Worm (Caenorhabditis elegans) whole organism, L4 larva: ENCODE data around the gene ugtp-1.

Experiments
- D1046.2 ChIP-seq: fragments of 200-800 bp; sonication (Bioruptor generic); IDR thresholded peaks from 2 replicates; pipeline ENCODE4 v1.3.6; 2022; ENCODE audit warnings: missing genetic modification characterization, missing compliant biosample characterization
- F37D6.2 ChIP-seq: sonication (generic microtip); optimal IDR thresholded peaks from 2 replicates; lab custom pipeline; 2016; ENCODE audit warnings: mild to moderate bottlenecking, missing genetic modification characterization, missing compliant biosample characterization
- F49E8.2 ChIP-seq: sonication (generic microtip); optimal IDR thresholded peaks from 2 replicates; lab custom pipeline; 2016; ENCODE audit warnings: missing compliant biosample characterization, mild to moderate bottlenecking, missing genetic modification characterization, borderline replicate concordance
- aha-1 ChIP-seq: fragments of 150-350 bp; peaks from one replicate; lab custom pipeline; 2014; ENCODE audit warnings: missing biosample characterization, missing genetic modification characterization
- aly-2 ChIP-seq: sonication (generic microtip); optimal IDR thresholded peaks from 2 replicates; lab custom pipeline; 2018; ENCODE audit warnings: missing biosample characterization, missing genetic modification characterization
- ceh-32 ChIP-seq: sonication (generic microtip); optimal IDR thresholded peaks from 2 replicates; lab custom pipeline; 2016; ENCODE audit warnings: mild to moderate bottlenecking, missing genetic modification characterization, missing compliant biosample characterization; ENCODE audit not compliant: poor library complexity
- ceh-44 ChIP-seq: fragments of 200-800 bp; sonication (Bioruptor generic); IDR thresholded peaks from 2 replicates; pipeline ENCODE4 v1.3.6; 2022; ENCODE audit warnings: missing genetic modification reagents, missing genetic modification characterization, missing compliant biosample characterization
- ceh-62 ChIP-seq: sonication (generic microtip); optimal IDR thresholded peaks from 2 replicates; lab custom pipeline; 2017; ENCODE audit warnings: missing biosample characterization, missing genetic modification characterization
- daf-16 ChIP-seq, 3 experiments: sonication (generic microtip); optimal IDR thresholded peaks; 2 replicates each; lab custom pipeline; 2016 to 2017; ENCODE audit warnings: missing genetic modification characterization in 3 of 3, missing genetic modification reagents in 3 of 3, mild to moderate bottlenecking in 2 of 3, missing compliant biosample characterization in 2 of 3, missing biosample characterization in 1 of 3, moderate library complexity in 1 of 3
- dmd-6 ChIP-seq: fragments of 200-800 bp; sonication (Bioruptor generic); IDR thresholded peaks from 2 replicates; pipeline ENCODE4 v1.3.6; 2022; ENCODE audit warnings: missing genetic modification reagents, missing genetic modification characterization, missing compliant biosample characterization
- dmd-9 ChIP-seq: fragments of 200-800 bp; sonication (Bioruptor generic); IDR thresholded peaks from 2 replicates; pipeline ENCODE4 v1.3.6; 2022; ENCODE audit warnings: missing genetic modification reagents, missing genetic modification characterization, missing compliant biosample characterization
- dpl-1 ChIP-seq: fragments of 150-350 bp; optimal IDR thresholded peaks from 2 replicates; lab custom pipeline; 2014; ENCODE audit warnings: missing biosample characterization, missing genetic modification reagents, missing genetic modification characterization
- fkh-10 ChIP-seq: fragments of 150-350 bp; optimal IDR thresholded peaks from 2 replicates; lab custom pipeline; 2014; ENCODE audit warnings: missing biosample characterization, missing genetic modification reagents, missing genetic modification characterization
- gei-8 ChIP-seq: fragments of 200-800 bp; sonication (Bioruptor generic); optimal IDR thresholded peaks from 2 replicates; lab custom pipeline; 2018; ENCODE audit warnings: mild to moderate bottlenecking, missing genetic modification characterization, missing compliant biosample characterization
- hlh-30 ChIP-seq: sonication (generic microtip); optimal IDR thresholded peaks from 2 replicates; lab custom pipeline; 2017; ENCODE audit warnings: antibody characterized with exemption, mild to moderate bottlenecking, missing genetic modification characterization, missing compliant biosample characterization; ENCODE audit not compliant: insufficient read depth
- hmg-1.1 ChIP-seq: fragments of 200-800 bp; sonication (Bioruptor generic); IDR thresholded peaks from 2 replicates; pipeline ENCODE4 v1.3.6; 2022; ENCODE audit warnings: missing genetic modification reagents, missing genetic modification characterization, missing compliant biosample characterization
- jun-1 ChIP-seq: fragments of 150-350 bp; optimal IDR thresholded peaks from 2 replicates; lab custom pipeline; 2014; ENCODE audit warnings: missing biosample characterization, missing genetic modification reagents, missing genetic modification characterization
- madf-5 ChIP-seq, 2 experiments: fragments of 200-800 bp; sonication (Bioruptor generic); IDR thresholded peaks; 2 replicates each; pipeline ENCODE4 v1.3.6; 2022; ENCODE audit warnings: missing compliant biosample characterization in 2 of 2, missing genetic modification characterization in 2 of 2
- mes-2 ChIP-seq: sonication (generic microtip); optimal IDR thresholded peaks from 2 replicates; lab custom pipeline; 2016; ENCODE audit warnings: missing genotype, mild to moderate bottlenecking, missing genetic modification characterization, missing compliant biosample characterization; ENCODE audit not compliant: poor library complexity, severe bottlenecking
- mxl-3 ChIP-seq: fragments of 200-800 bp; sonication (Bioruptor generic); optimal IDR thresholded peaks from 2 replicates; lab custom pipeline; 2018; ENCODE audit warnings: mild to moderate bottlenecking, missing genetic modification characterization, missing compliant biosample characterization
- nhr-237 ChIP-seq: sonication (generic microtip); optimal IDR thresholded peaks from 2 replicates; lab custom pipeline; 2017; ENCODE audit warnings: missing biosample characterization, missing genetic modification characterization
- nhr-25 ChIP-seq: sonication (generic microtip); optimal IDR thresholded peaks from 2 replicates; lab custom pipeline; 2017; ENCODE audit warnings: missing genetic modification characterization, mild to moderate bottlenecking, missing compliant biosample characterization, antibody characterized with exemption, moderate library complexity, borderline replicate concordance; ENCODE audit not compliant: insufficient read depth
- nhr-28 ChIP-seq: fragments of 150-350 bp; optimal IDR thresholded peaks from 2 replicates; lab custom pipeline; 2014; ENCODE audit warnings: missing biosample characterization, missing genetic modification characterization
- nhr-41 ChIP-seq: fragments of 200-800 bp; sonication (Bioruptor generic); IDR thresholded peaks from 2 replicates; pipeline ENCODE4 v1.3.6; 2022; ENCODE audit warnings: missing genetic modification reagents, missing genetic modification characterization, missing compliant biosample characterization
- nhr-6 ChIP-seq: fragments of 150-350 bp; optimal IDR thresholded peaks from 2 replicates; lab custom pipeline; 2014; ENCODE audit warnings: missing biosample characterization, missing genetic modification characterization
- nhr-77 ChIP-seq: fragments of 150-350 bp; optimal IDR thresholded peaks from 2 replicates; lab custom pipeline; 2014; ENCODE audit warnings: missing biosample characterization, missing genetic modification characterization
- php-3 ChIP-seq: fragments of 200-800 bp; sonication (Bioruptor generic); IDR thresholded peaks from 2 replicates; pipeline ENCODE4 v1.3.6; 2022; ENCODE audit warnings: missing genetic modification reagents, missing genetic modification characterization, missing compliant biosample characterization
- unc-62 ChIP-seq, 3 experiments: fragments of 150-350 bp in 1 of 3; sonication (generic microtip); optimal IDR thresholded peaks in 2 of 3; peaks in 1 of 3; 1 replicate in 1 of 3; 2 replicates in 2 of 3; lab custom pipeline; 2014 to 2017; ENCODE audit warnings: missing biosample characterization in 3 of 3, missing genetic modification characterization in 3 of 3, missing genetic modification reagents in 3 of 3, missing genotype in 1 of 3
- ztf-7 ChIP-seq: fragments of 150-350 bp; optimal IDR thresholded peaks from 2 replicates; lab custom pipeline; 2014; ENCODE audit warnings: missing biosample characterization, missing genetic modification characterization

ugtp-1 gene

ce11 chrIII:8748620-8749019 is 1.9 kb downstream of the ugtp-1 start (continued):
- TF ChIP-seq nhr-237: no peak
- TF ChIP-seq F37D6.2: no peak
- TF ChIP-seq dmd-9 (GFP tag; lab: Robert Waterston, UW): no peak
- no peak for TF ChIP-seq ceh-32 (tag; lab: Kevin White, UChicago)
- TF ChIP-seq daf-16 (GFP tag; optimal IDR thresholded peaks at IDR 0.05; lab: Kevin White, UChicago): no peak
- TF ChIP-seq daf-16 (tag; optimal IDR thresholded peaks at IDR 0.05; lab: Kevin White, UChicago): peak; percentile 67
- TF ChIP-seq ceh-44: no peak
- TF ChIP-seq php-3 (GFP tag; lab: Robert Waterston, UW): peak; percentile 93
- TF ChIP-seq dpl-1: no peak
- TF ChIP-seq nhr-77 (tag; lab: Kevin White, UChicago): peak; percentile 48
- no peak for TF ChIP-seq nhr-25
- TF ChIP-seq nhr-6: peak; percentile 11
- no peak for TF ChIP-seq hmg-1.1 (GFP tag; lab: Robert Waterston, UW)

- TF ChIP-seq unc-62 (GFP tag; optimal IDR thresholded peaks at IDR 0.05 in 1 of 2; lab: Kevin White, UChicago) (peak in 1 of 2 experiments; percentile 95), unc-62 (tag; optimal IDR thresholded peaks at IDR 0.05; lab: Kevin White, UChicago) (no peak), ceh-62 (no peak), jun-1 (no peak), ztf-7 (tag; lab: Kevin White, UChicago) (no peak)
Observed at ce11 chrIII:8745214-8745613, 5.3 kb downstream of the ugtp-1 start.

- peak; percentile 76 for TF ChIP-seq fkh-10 (GFP tag; lab: Kevin White, UChicago)
- TF ChIP-seq F49E8.2: no peak
- TF ChIP-seq aly-2 (tag; lab: Kevin White, UChicago): no peak
- no peak for TF ChIP-seq madf-5 (GFP tag; IDR thresholded peaks at IDR 0.05; lab: Robert Waterston, UW)
- no peak for TF ChIP-seq mes-2 (tag; lab: Kevin White, UChicago)
- TF ChIP-seq, all 104 proteins: peak for 1
Observed at ce11 chrIII:8744765-8745164, 5.7 kb downstream of the ugtp-1 start.

ce11 chrIII:8743796-8744404 is 6.6 kb downstream of the ugtp-1 start, which contains the start of gene ZK370.6:
Gene ZK370.6 (minus strand): TSS chrIII:8743846.
- TF ChIP-seq fkh-10 (GFP tag; lab: Kevin White, UChicago) (peak; percentile 45), D1046.2 (GFP tag; lab: Robert Waterston, UW) (no peak), jun-1 (no peak), nhr-28 (tag; lab: Kevin White, UChicago) (no peak), hlh-30 (no peak), aha-1 (no peak), mxl-3 (GFP tag; lab: Kevin White, UChicago) (no peak)

- TF ChIP-seq dmd-6 (GFP tag; lab: Robert Waterston, UW) (no peak), unc-62 (GFP tag; optimal IDR thresholded peaks at IDR 0.05 in 1 of 2; lab: Kevin White, UChicago) (peak in 1 of 2 experiments; percentile 26), unc-62 (tag; optimal IDR thresholded peaks at IDR 0.05; lab: Kevin White, UChicago) (no peak)
- TF ChIP-seq, all 104 proteins: peak for 1
Observed at ce11 chrIII:8742584-8742983, 7.9 kb downstream of the ugtp-1 start.

DNA sequence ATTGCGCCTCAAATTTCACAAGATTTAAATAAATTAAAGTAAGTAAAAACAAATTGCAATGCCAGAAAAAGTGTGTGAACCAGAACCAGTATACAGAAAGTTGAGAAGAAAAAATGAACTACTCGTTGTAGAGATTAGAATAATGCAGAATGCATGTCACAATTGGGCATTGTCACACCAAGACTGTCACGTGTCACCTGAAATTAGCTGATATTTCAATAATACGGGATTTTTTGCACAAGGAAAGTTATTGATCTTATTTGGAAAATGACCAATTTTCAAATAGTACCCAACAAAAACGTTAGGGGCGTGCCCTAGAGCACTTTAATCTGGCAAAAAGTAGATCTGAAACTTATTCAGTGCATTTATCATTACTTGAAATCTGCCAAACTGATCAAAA is 8.6 kb downstream of the ugtp-1 start:
- TF ChIP-seq gei-8 (GFP tag; lab: Kevin White, UChicago): no peak
- TF ChIP-seq ceh-44: no peak
- TF ChIP-seq nhr-41 (GFP tag; lab: Robert Waterston, UW): no peak
- TF ChIP-seq aha-1: peak; percentile 80
- TF ChIP-seq, all 104 proteins: peak for 1
